Worm (Caenorhabditis elegans) whole organism, young adult: ENCODE results near the gene snr-5.
A peak's percentile ranks its signal among the peaks of the same experiment; 100 is the strongest.

ENCODE experiments used
- B0261.1 ChIP-seq: sonication (generic microtip); optimal IDR thresholded peaks from 2 replicates; lab custom pipeline; 2016; ENCODE audit warnings: mild to moderate bottlenecking, missing genetic modification characterization, moderate library complexity, missing compliant biosample characterization
- B0336.3 ChIP-seq: fragments of 200-800 bp; sonication (Bioruptor generic); IDR thresholded peaks from 2 replicates; pipeline ENCODE4 v1.3.6; 2022; ENCODE audit warnings: missing genetic modification characterization, missing compliant biosample characterization
- D2030.7 ChIP-seq: fragments of 200-800 bp; sonication (Bioruptor generic); IDR thresholded peaks from 2 replicates; pipeline ENCODE4 v1.3.6; 2022; ENCODE audit warnings: missing genetic modification reagents, missing genetic modification characterization, missing compliant biosample characterization
- F23B12.7 ChIP-seq: sonication (generic microtip); optimal IDR thresholded peaks from 2 replicates; lab custom pipeline; 2017; ENCODE audit warnings: missing genetic modification characterization, mild to moderate bottlenecking, missing compliant biosample characterization, antibody characterized with exemption, moderate library complexity; ENCODE audit not compliant: insufficient read depth
- F39B2.1 ChIP-seq: fragments of 200-800 bp; sonication (Bioruptor generic); IDR thresholded peaks from 2 replicates; pipeline ENCODE4 v1.3.6; 2022; ENCODE audit warnings: missing genetic modification reagents, missing genetic modification characterization, missing compliant biosample characterization
- F57A8.1 ChIP-seq: fragments of 200-800 bp; sonication (Bioruptor generic); optimal IDR thresholded peaks from 2 replicates; lab custom pipeline; 2018; ENCODE audit warnings: mild to moderate bottlenecking, missing genetic modification characterization, moderate library complexity, missing compliant biosample characterization
- F57C9.4 ChIP-seq: sonication (generic microtip); optimal IDR thresholded peaks from 2 replicates; lab custom pipeline; 2017; ENCODE audit warnings: mild to moderate bottlenecking, missing genetic modification characterization, missing compliant biosample characterization
- T07F8.4 ChIP-seq: sonication (generic microtip); optimal IDR thresholded peaks from 2 replicates; lab custom pipeline; 2016; ENCODE audit warnings: mild to moderate bottlenecking, missing genetic modification characterization, moderate library complexity, missing compliant biosample characterization
- aptf-2 ChIP-seq: fragments of 200-800 bp; sonication (Bioruptor generic); conservative IDR thresholded peaks from 2 replicates; pipeline ENCODE4 v1.3.6; 2022; ENCODE audit warnings: missing genetic modification reagents, missing genetic modification characterization, missing compliant biosample characterization
- attf-6 ChIP-seq: fragments of 200-800 bp; sonication (Bioruptor generic); IDR thresholded peaks from 2 replicates; pipeline ENCODE4 v1.3.6; 2022; ENCODE audit warnings: missing genetic modification reagents, missing genetic modification characterization, missing compliant biosample characterization
- bed-1 ChIP-seq: fragments of 200-800 bp; sonication (Bioruptor generic); IDR thresholded peaks from 2 replicates; pipeline ENCODE4 v1.3.6; 2022; ENCODE audit warnings: missing genetic modification reagents, missing genetic modification characterization, missing compliant biosample characterization
- cebp-1 ChIP-seq, 2 experiments: fragments of 200-800 bp in 1 of 2; sonication (Bioruptor generic) in 1 of 2; sonication (generic microtip) in 1 of 2; IDR thresholded peaks in 1 of 2; optimal IDR thresholded peaks in 1 of 2; 2 replicates each; pipeline versions ENCODE4 v1.3.6 to Lab custom; 2017 to 2022; ENCODE audit warnings: missing compliant biosample characterization in 2 of 2, missing genetic modification characterization in 2 of 2, mild to moderate bottlenecking in 1 of 2, missing genetic modification reagents in 1 of 2, moderate library complexity in 1 of 2
- ceh-27 ChIP-seq: fragments of 200-800 bp; sonication (Bioruptor generic); optimal IDR thresholded peaks from 2 replicates; lab custom pipeline; 2018; ENCODE audit warnings: mild to moderate bottlenecking, missing genetic modification characterization, moderate library complexity, missing compliant biosample characterization
- dpff-1 ChIP-seq: sonication (generic microtip); optimal IDR thresholded peaks from 2 replicates; lab custom pipeline; 2017; ENCODE audit warnings: mild to moderate bottlenecking, missing genetic modification characterization, missing compliant biosample characterization
- him-1 ChIP-seq: sonication (generic microtip); optimal IDR thresholded peaks from 2 replicates; lab custom pipeline; 2016; ENCODE audit warnings: missing genotype, missing genetic modification reagents, missing genetic modification characterization, missing compliant biosample characterization
- let-526 ChIP-seq: fragments of 200-800 bp; sonication (Bioruptor generic); IDR thresholded peaks from 2 replicates; pipeline ENCODE4 v1.3.6; 2022; ENCODE audit warnings: missing genetic modification reagents, missing genetic modification characterization, missing compliant biosample characterization
- lin-26 ChIP-seq: fragments of 200-800 bp; sonication (Bioruptor generic); IDR thresholded peaks from 2 replicates; pipeline ENCODE4 v1.3.6; 2022; ENCODE audit warnings: missing genetic modification reagents, missing genetic modification characterization, missing compliant biosample characterization
- lin-40 ChIP-seq: sonication (generic microtip); optimal IDR thresholded peaks from 2 replicates; lab custom pipeline; 2016; ENCODE audit warnings: missing genetic modification characterization, mild to moderate bottlenecking, missing compliant biosample characterization, missing genotype, missing genetic modification reagents
- lin-54 ChIP-seq: fragments of 200-800 bp; sonication (Bioruptor generic); optimal IDR thresholded peaks from 2 replicates; lab custom pipeline; 2018; ENCODE audit warnings: mild to moderate bottlenecking, missing genetic modification characterization, missing compliant biosample characterization
- madf-10 ChIP-seq: sonication (generic microtip); optimal IDR thresholded peaks from 2 replicates; lab custom pipeline; 2016; ENCODE audit warnings: mild to moderate bottlenecking, missing genetic modification characterization, missing compliant biosample characterization
- mel-28 ChIP-seq: sonication (generic microtip); optimal IDR thresholded peaks from 2 replicates; lab custom pipeline; 2016; ENCODE audit warnings: borderline replicate concordance, mild to moderate bottlenecking, missing genetic modification characterization, missing compliant biosample characterization
- mes-4 ChIP-seq: sonication (generic microtip); optimal IDR thresholded peaks from 2 replicates; lab custom pipeline; 2016; ENCODE audit warnings: missing genotype, missing genetic modification characterization, missing compliant biosample characterization
- nfya-2 ChIP-seq: fragments of 200-800 bp; sonication (Bioruptor generic); IDR thresholded peaks from 2 replicates; pipeline ENCODE4 v1.3.6; 2022; ENCODE audit warnings: missing genetic modification reagents, missing genetic modification characterization, missing compliant biosample characterization
- nhr-90 ChIP-seq: sonication (generic microtip); optimal IDR thresholded peaks from 2 replicates; lab custom pipeline; 2016; ENCODE audit warnings: missing genotype, mild to moderate bottlenecking, missing genetic modification characterization, missing compliant biosample characterization
- pha-4 ChIP-seq: fragments of 150-350 bp; sonication (generic microtip); optimal IDR thresholded peaks from 2 replicates; lab custom pipeline; 2014; ENCODE audit warnings: missing biosample characterization, missing genetic modification reagents, missing genetic modification characterization
- rec-8 ChIP-seq, 2 experiments: sonication (generic microtip); optimal IDR thresholded peaks; 2 replicates each; lab custom pipeline; 2016; ENCODE audit warnings: mild to moderate bottlenecking in 2 of 2, missing genetic modification characterization in 2 of 2, missing genetic modification reagents in 2 of 2, missing genotype in 2 of 2, missing biosample characterization in 1 of 2, missing compliant biosample characterization in 1 of 2, moderate library complexity in 1 of 2
- somi-1 ChIP-seq: fragments of 200-800 bp; sonication (Bioruptor generic); optimal IDR thresholded peaks from 2 replicates; lab custom pipeline; 2018; ENCODE audit warnings: mild to moderate bottlenecking, missing genetic modification characterization, missing compliant biosample characterization
- tbp1 ChIP-seq: fragments of 200-800 bp; sonication (Bioruptor generic); optimal IDR thresholded peaks from 2 replicates; lab custom pipeline; 2018; ENCODE audit warnings: mild to moderate bottlenecking, missing genetic modification characterization, missing compliant biosample characterization
- zfh-2 ChIP-seq: fragments of 200-800 bp; sonication (Bioruptor generic); conservative IDR thresholded peaks from 2 replicates; pipeline ENCODE4 v1.3.6; 2022; ENCODE audit warnings: missing genetic modification reagents, missing genetic modification characterization, missing compliant biosample characterization
- zim-3 ChIP-seq: sonication (generic microtip); optimal IDR thresholded peaks from 2 replicates; lab custom pipeline; 2017; ENCODE audit warnings: mild to moderate bottlenecking, missing genetic modification characterization, moderate library complexity, missing compliant biosample characterization
- ztf-18 ChIP-seq: sonication (generic microtip); optimal IDR thresholded peaks from 2 replicates; lab custom pipeline; 2016; ENCODE audit warnings: missing genotype, mild to moderate bottlenecking, missing genetic modification characterization, missing compliant biosample characterization

snr-5 gene

ce11 chrIII:7872776-7873175, 10.9 kb downstream of the snr-5 start:
- TF ChIP-seq lin-26 (peak; percentile 34; the same call in 1 of the 2 replicates), nfya-2 (GFP tag; lab: Robert Waterston, UW) (no peak), mel-28 (tag; lab: Kevin White, UChicago) (no peak), lin-40 (tag; lab: Kevin White, UChicago) (peak; percentile 31), somi-1 (peak; percentile 5)

ce11 chrIII:7873481-7873880, 11.6 kb downstream of the snr-5 start, which contains the start of gene tyr-1:
Gene tyr-1, plus strand, starts transcription at chrIII:7873781.
- no peak for TF ChIP-seq bed-1 (GFP tag; lab: Robert Waterston, UW)
- no peak for TF ChIP-seq ceh-27 (GFP tag; lab: Kevin White, UChicago)
- TF ChIP-seq aptf-2 (GFP tag; lab: Robert Waterston, UW), result no peak
- TF ChIP-seq zfh-2, result no peak
- no peak for TF ChIP-seq ztf-18 (tag; lab: Kevin White, UChicago)
- no peak for TF ChIP-seq dpff-1 (tag; lab: Kevin White, UChicago)
- no peak for TF ChIP-seq somi-1
- TF ChIP-seq nhr-90 (tag; lab: Kevin White, UChicago), result no peak
- TF ChIP-seq mes-4, result no peak
- no peak for TF ChIP-seq tbp1 (GFP tag; lab: Kevin White, UChicago)
- TF ChIP-seq rec-8 (tag; optimal IDR thresholded peaks at IDR 0.05; lab: Kevin White, UChicago), result no peak
- TF ChIP-seq B0261.1 (tag; lab: Kevin White, UChicago), result no peak
- TF ChIP-seq pha-4 (tag; lab: Kevin White, UChicago), result no peak
- no peak for TF ChIP-seq lin-54 (GFP tag; lab: Kevin White, UChicago)
- no peak for TF ChIP-seq F23B12.7
- TF ChIP-seq madf-10, result no peak
- TF ChIP-seq cebp-1 (GFP tag; IDR thresholded peaks at IDR 0.05; lab: Robert Waterston, UW), result no peak
- TF ChIP-seq cebp-1 (tag; optimal IDR thresholded peaks at IDR 0.05; lab: Kevin White, UChicago), result no peak
- TF ChIP-seq, all 124 proteins: peak for 0

ce11 chrIII:7877090-7877489, 15.2 kb downstream of the snr-5 start:
- TF ChIP-seq F57C9.4 (tag; lab: Kevin White, UChicago), result no peak

- TF ChIP-seq F39B2.1 (GFP tag; lab: Robert Waterston, UW) (no peak), F57A8.1 (GFP tag; lab: Kevin White, UChicago) (no peak), T07F8.4 (tag; lab: Kevin White, UChicago) (no peak), B0336.3 (GFP tag; lab: Robert Waterston, UW) (no peak), let-526 (GFP tag; lab: Robert Waterston, UW) (no peak), zim-3 (no peak), D2030.7 (no peak), him-1 (tag; lab: Kevin White, UChicago) (no peak)
Observed at ce11 chrIII:7878852-7879329, 17.0 kb downstream of the snr-5 start, which contains the start of gene sup-18. Gene sup-18, minus strand, starts transcription at chrIII:7878902.

- no peak for TF ChIP-seq attf-6 (GFP tag; lab: Robert Waterston, UW)
- TF ChIP-seq cebp-1 (GFP tag; IDR thresholded peaks at IDR 0.05; lab: Robert Waterston, UW), result no peak
- TF ChIP-seq cebp-1 (tag; optimal IDR thresholded peaks at IDR 0.05; lab: Kevin White, UChicago), result peak; percentile 68
Observed at ce11 chrIII:7880132-7880715, 18.4 kb downstream of the snr-5 start.
